Fruit fly (Drosophila melanogaster) whole organism, pupa: ENCODE data around the gene Rh4.

Experiments used
- CG10348 ChIP-seq: fragments of 200-800 bp; sonication (Bioruptor generic); IDR thresholded peaks from 2 replicates; pipeline ENCODE4 v1.3.6; 2022; ENCODE audit warnings: missing biosample characterization, missing genetic modification characterization
- CG12605 ChIP-seq: fragments of 200-800 bp; sonication (Bioruptor generic); IDR thresholded peaks from 2 replicates; pipeline ENCODE4 v1.3.6; 2022; ENCODE audit warnings: missing biosample characterization, missing genetic modification characterization
- CG13204 ChIP-seq: fragments of 200-800 bp; sonication (Bioruptor generic); optimal IDR thresholded peaks from 2 replicates; lab custom pipeline; 2018; ENCODE audit warnings: missing biosample characterization, mild to moderate bottlenecking, missing genetic modification characterization, moderate library complexity
- CG14655 ChIP-seq: fragments of 200-800 bp; sonication (Bioruptor generic); optimal IDR thresholded peaks from 3 replicates; lab custom pipeline; 2017; ENCODE audit warnings: mild to moderate bottlenecking, missing biosample characterization, missing genetic modification reagents, missing genetic modification characterization
- CG15710 ChIP-seq: fragments of 200-800 bp; sonication (Bioruptor generic); optimal IDR thresholded peaks from 2 replicates; lab custom pipeline; 2018; ENCODE audit warnings: missing biosample characterization, mild to moderate bottlenecking, missing genetic modification characterization, moderate library complexity
- CG17806 ChIP-seq: fragments of 200-800 bp; sonication (Bioruptor generic); optimal IDR thresholded peaks from 2 replicates; lab custom pipeline; 2018; ENCODE audit warnings: missing biosample characterization, mild to moderate bottlenecking, missing genetic modification characterization, moderate library complexity
- CG32121 ChIP-seq: fragments of 200-800 bp; sonication (Bioruptor generic); IDR thresholded peaks from 2 replicates; pipeline ENCODE4 v1.3.6; 2022; ENCODE audit warnings: missing biosample characterization, missing genetic modification characterization
- CG34367 ChIP-seq: fragments of 200-800 bp; sonication (Bioruptor generic); optimal IDR thresholded peaks from 2 replicates; lab custom pipeline; 2018; ENCODE audit warnings: missing biosample characterization, mild to moderate bottlenecking, missing genetic modification characterization
- CG4496 ChIP-seq: fragments of 200-800 bp; sonication (Bioruptor generic); IDR thresholded peaks from 3 replicates; pipeline ENCODE4 v1.3.6; 2022; ENCODE audit warnings: missing biosample characterization, missing genetic modification characterization
- CG8159 ChIP-seq: fragments of 200-800 bp; sonication (Bioruptor generic); optimal IDR thresholded peaks from 3 replicates; lab custom pipeline; 2018; ENCODE audit warnings: missing biosample characterization, mild to moderate bottlenecking, missing genetic modification characterization, moderate library complexity
- CG8301 ChIP-seq: fragments of 200-800 bp; sonication (Bioruptor generic); optimal IDR thresholded peaks from 2 replicates; lab custom pipeline; 2018; ENCODE audit warnings: missing biosample characterization, mild to moderate bottlenecking, missing genetic modification characterization
- CG9948 ChIP-seq: fragments of 200-800 bp; sonication (Bioruptor generic); optimal IDR thresholded peaks from 2 replicates; lab custom pipeline; 2018; ENCODE audit warnings: missing biosample characterization, mild to moderate bottlenecking, missing genetic modification characterization, moderate library complexity
- D1 ChIP-seq: fragments of 200-800 bp; sonication (Bioruptor generic); optimal IDR thresholded peaks from 2 replicates; lab custom pipeline; 2018; ENCODE audit warnings: missing biosample characterization, mild to moderate bottlenecking, missing genetic modification characterization, moderate library complexity
- EcR ChIP-seq: fragments of 200-800 bp; sonication (Bioruptor generic); optimal IDR thresholded peaks from 3 replicates; lab custom pipeline; 2019; ENCODE audit warnings: missing biosample characterization, missing genetic modification characterization, mild to moderate bottlenecking, moderate library complexity, missing genetic modification reagents
- Ets98B ChIP-seq: fragments of 200-800 bp; sonication (Bioruptor generic); IDR thresholded peaks from 2 replicates; pipeline ENCODE4 v1.3.6; 2022; ENCODE audit warnings: missing biosample characterization, missing genetic modification characterization
- Pif1A ChIP-seq: fragments of 200-800 bp; sonication (Bioruptor generic); optimal IDR thresholded peaks from 3 replicates; lab custom pipeline; 2016; ENCODE audit warnings: missing biosample characterization, missing genetic modification characterization
- Pif1B ChIP-seq: fragments of 200-800 bp; sonication (Bioruptor generic); optimal IDR thresholded peaks from 3 replicates; lab custom pipeline; 2016; ENCODE audit warnings: missing biosample characterization, missing genetic modification characterization
- Snoo ChIP-seq: fragments of 200-800 bp; sonication (Bioruptor generic); optimal IDR thresholded peaks from 3 replicates; lab custom pipeline; 2017; ENCODE audit warnings: missing biosample characterization, mild to moderate bottlenecking, missing genetic modification characterization, inconsistent platforms
- fd96Ca ChIP-seq: fragments of 200-800 bp; sonication (Bioruptor generic); IDR thresholded peaks from 3 replicates; pipeline ENCODE4 v1.3.6; 2022; ENCODE audit warnings: missing biosample characterization, missing genetic modification characterization
- gl ChIP-seq: fragments of 200-800 bp; sonication (Bioruptor generic); optimal IDR thresholded peaks from 2 replicates; lab custom pipeline; 2018; ENCODE audit warnings: missing biosample characterization, mild to moderate bottlenecking, missing genetic modification characterization
- rn ChIP-seq: fragments of 200-800 bp; sonication (Bioruptor generic); IDR thresholded peaks from 2 replicates; pipeline ENCODE4 v1.3.6; 2022; ENCODE audit warnings: missing biosample characterization, missing genetic modification characterization

Gene Rh4

dm6 chr3L:16890650-16891336 lies 28.5 kb upstream of the Rh4 start:
- TF ChIP-seq rn (GFP tag; lab: Robert Waterston, UW) (peak; percentile 72), Snoo (peak; percentile 70), CG8159 (peak; percentile 75), CG17806 (tag; lab: Kevin White, UChicago) (peak; percentile 76), CG4496 (peak; percentile 92), Ets98B (GFP tag; lab: Robert Waterston, UW) (peak; percentile 86), CG13204 (GFP tag; lab: Kevin White, UChicago) (peak; percentile 97), gl (tag; lab: Kevin White, UChicago) (peak; percentile 27), Pif1B (peak; percentile 80), CG10348 (peak; percentile 58), CG12605 (GFP tag; lab: Robert Waterston, UW) (peak; percentile 69), fd96Ca (GFP tag; lab: Robert Waterston, UW) (peak; percentile 83), CG9948 (peak; percentile 83), D1 (peak; percentile 35), CG34367 (tag; lab: Kevin White, UChicago) (peak; percentile 82), CG15710 (tag; lab: Kevin White, UChicago) (peak; percentile 77), EcR (peak; percentile 65), CG8301 (tag; lab: Kevin White, UChicago) (peak; percentile 90), Pif1A (GFP tag; lab: Kevin White, UChicago) (peak; percentile 88), CG32121 (GFP tag; lab: Robert Waterston, UW) (peak; percentile 86), CG14655 (GFP tag; lab: Kevin White, UChicago) (peak; percentile 92)

- TF ChIP-seq EcR (no peak), CG13204 (GFP tag; lab: Kevin White, UChicago) (no peak), Pif1B (no peak), CG17806 (tag; lab: Kevin White, UChicago) (no peak), CG34367 (tag; lab: Kevin White, UChicago) (no peak), gl (tag; lab: Kevin White, UChicago) (no peak), CG15710 (tag; lab: Kevin White, UChicago) (no peak), Pif1A (GFP tag; lab: Kevin White, UChicago) (no peak), CG32121 (GFP tag; lab: Robert Waterston, UW) (no peak), Ets98B (GFP tag; lab: Robert Waterston, UW) (no peak), rn (GFP tag; lab: Robert Waterston, UW) (no peak), CG14655 (GFP tag; lab: Kevin White, UChicago) (no peak), CG12605 (GFP tag; lab: Robert Waterston, UW) (no peak)
These were observed 27.2 kb upstream of the Rh4 start for dm6 chr3L:16889545-16889944.

DNA sequence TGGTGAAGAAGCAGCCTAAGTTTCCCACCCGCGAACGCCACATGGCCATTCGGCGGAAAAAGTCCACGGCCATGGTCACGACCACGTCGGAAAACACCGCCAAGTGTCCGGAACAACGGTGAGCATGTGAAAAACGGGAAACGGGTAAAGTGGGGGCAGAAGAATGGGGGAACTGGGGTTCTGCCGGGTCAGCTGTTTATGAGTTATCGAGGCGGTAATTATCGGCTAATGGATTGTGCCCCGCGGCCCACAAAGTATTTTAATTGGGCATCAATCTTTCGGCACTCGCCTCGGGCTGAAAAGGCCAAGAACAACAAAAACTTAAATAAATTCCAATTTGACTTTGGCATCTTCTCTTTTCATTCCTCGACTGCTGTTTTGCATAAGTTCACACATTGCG lies 25.0 kb upstream of the Rh4 start:
- no peak for TF ChIP-seq CG32121 (GFP tag; lab: Robert Waterston, UW)
- TF ChIP-seq Ets98B (GFP tag; lab: Robert Waterston, UW) = no peak
- TF ChIP-seq gl (tag; lab: Kevin White, UChicago) = no peak
- no peak for TF ChIP-seq CG4496
- TF ChIP-seq CG14655 (GFP tag; lab: Kevin White, UChicago) = no peak
- TF ChIP-seq CG17806 (tag; lab: Kevin White, UChicago) = no peak
- no peak for TF ChIP-seq CG15710 (tag; lab: Kevin White, UChicago)
- TF ChIP-seq D1 = no peak
- no peak for TF ChIP-seq EcR
- TF ChIP-seq CG8159 = no peak
- TF ChIP-seq Pif1B = no peak
- TF ChIP-seq CG8301 (tag; lab: Kevin White, UChicago) = no peak
- TF ChIP-seq CG12605 (GFP tag; lab: Robert Waterston, UW) = no peak
- no peak for TF ChIP-seq CG10348
- no peak for TF ChIP-seq CG9948
- TF ChIP-seq CG34367 (tag; lab: Kevin White, UChicago) = no peak
- TF ChIP-seq, all 21 proteins: peak for 0

DNA sequence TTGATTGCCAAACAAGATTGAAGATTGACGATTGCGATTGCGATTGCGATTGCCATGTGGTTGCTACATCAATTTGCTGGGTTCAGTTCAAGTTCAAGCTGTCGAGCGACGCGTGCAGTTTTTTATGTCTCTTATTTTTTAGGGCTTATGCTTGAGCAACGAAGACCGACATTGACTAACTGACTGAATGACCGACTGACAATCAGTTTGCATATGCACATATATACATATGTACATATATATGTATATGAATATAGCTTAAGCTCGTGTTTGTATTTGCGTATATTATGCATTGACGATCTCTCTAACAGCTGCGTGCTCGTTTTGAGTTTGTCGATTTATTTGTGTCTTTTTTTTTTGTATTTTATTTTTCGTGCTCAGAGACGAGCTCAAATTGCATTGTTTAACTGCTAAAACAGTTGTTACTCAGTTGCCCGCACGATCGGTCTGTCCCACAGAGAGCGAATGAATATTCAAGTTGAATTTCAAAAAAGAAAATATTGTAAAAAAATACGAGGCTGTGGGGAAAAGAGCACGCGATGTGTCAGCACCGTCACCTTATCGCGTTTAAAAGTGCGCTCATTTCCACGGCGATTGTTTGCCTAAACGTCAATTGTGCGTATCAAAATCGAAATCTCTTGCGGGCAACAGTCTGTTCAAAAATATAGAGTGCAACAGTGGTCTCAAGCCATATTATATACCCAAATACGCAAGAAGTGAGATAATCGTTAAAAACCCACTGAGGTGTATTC lies 24.0 kb upstream of the Rh4 start:
- TF ChIP-seq CG10348 (no peak), D1 (no peak), CG32121 (GFP tag; lab: Robert Waterston, UW) (peak; percentile 32; the same call in 1 of the 2 replicates), CG15710 (tag; lab: Kevin White, UChicago) (no peak), CG9948 (no peak), EcR (no peak), CG17806 (tag; lab: Kevin White, UChicago) (no peak), fd96Ca (GFP tag; lab: Robert Waterston, UW) (no peak), CG14655 (GFP tag; lab: Kevin White, UChicago) (peak; percentile 42), CG8159 (no peak), CG8301 (tag; lab: Kevin White, UChicago) (no peak), CG4496 (peak; percentile 34; the same call in 2 of the 3 replicates), CG13204 (GFP tag; lab: Kevin White, UChicago) (no peak), Pif1A (GFP tag; lab: Kevin White, UChicago) (no peak), Snoo (no peak), gl (tag; lab: Kevin White, UChicago) (no peak), Pif1B (no peak), rn (GFP tag; lab: Robert Waterston, UW) (no peak), Ets98B (GFP tag; lab: Robert Waterston, UW) (peak; percentile 17; the same call in 1 of the 2 replicates), CG34367 (tag; lab: Kevin White, UChicago) (no peak), CG12605 (GFP tag; lab: Robert Waterston, UW) (peak; percentile 67)

DNA sequence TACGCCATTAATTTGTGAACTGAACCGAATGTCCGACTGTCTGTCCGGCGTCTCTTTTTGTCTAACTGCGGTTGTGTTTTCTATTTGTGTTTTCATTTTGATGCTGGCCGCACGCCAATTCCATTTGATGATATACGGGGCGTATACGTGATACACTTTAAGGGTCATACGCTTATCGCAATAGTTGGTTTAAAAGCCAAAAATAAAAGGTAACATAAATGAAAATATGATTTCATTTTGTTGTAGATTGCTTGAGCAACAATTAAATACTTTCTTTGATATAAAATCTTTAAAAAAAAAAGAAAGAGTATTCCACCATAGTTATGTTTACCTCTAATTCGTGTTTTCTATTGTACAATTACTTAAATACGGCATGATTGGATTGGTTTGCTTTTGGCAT lies 22.7 kb upstream of the Rh4 start:
- TF ChIP-seq CG10348 (no peak), CG12605 (GFP tag; lab: Robert Waterston, UW) (no peak), D1 (no peak), CG34367 (tag; lab: Kevin White, UChicago) (no peak), CG8301 (tag; lab: Kevin White, UChicago) (peak; percentile 5), CG9948 (no peak), rn (GFP tag; lab: Robert Waterston, UW) (no peak), CG15710 (tag; lab: Kevin White, UChicago) (no peak), CG8159 (no peak), EcR (no peak), Pif1A (GFP tag; lab: Kevin White, UChicago) (no peak), CG14655 (GFP tag; lab: Kevin White, UChicago) (no peak), CG4496 (peak; percentile 63), gl (tag; lab: Kevin White, UChicago) (no peak), fd96Ca (GFP tag; lab: Robert Waterston, UW) (no peak), CG13204 (GFP tag; lab: Kevin White, UChicago) (no peak), CG17806 (tag; lab: Kevin White, UChicago) (no peak), Snoo (no peak), Pif1B (no peak), CG32121 (GFP tag; lab: Robert Waterston, UW) (peak; percentile 81), Ets98B (GFP tag; lab: Robert Waterston, UW) (peak; percentile 59)
